Worm (Caenorhabditis elegans): ENCODE results near the gene F47D12.7.

ce11 chrIII:6324139-6324538 lies 28.3 kb upstream of the F47D12.7 start, which contains the start of gene C56G2.5:
- TF ChIP-seq lsl-1 (GFP tag; optimal IDR thresholded peaks at IDR 0.05) (no peak), F10E7.11 (tag; optimal IDR thresholded peaks at IDR 0.05) (no peak), lin-35 (GFP tag; optimal IDR thresholded peaks at IDR 0.05) (no peak), lin-26 (GFP tag; IDR thresholded peaks at IDR 0.05) (no peak), snpc-4 (GFP tag; optimal IDR thresholded peaks at IDR 0.05) (no peak), snpc-4 (tag; optimal IDR thresholded peaks at IDR 0.05) (no peak), madf-10 (tag; optimal IDR thresholded peaks at IDR 0.05) (no peak), gei-17 (GFP tag; optimal IDR thresholded peaks at IDR 0.05) (no peak), ceh-27 (GFP tag; optimal IDR thresholded peaks at IDR 0.05) (no peak), attf-5 (GFP tag; optimal IDR thresholded peaks at IDR 0.05) (no peak), K11D2.4 (GFP tag; IDR thresholded peaks at IDR 0.05) (no peak)
